Worm (Caenorhabditis elegans) whole organism, L3 larva: ENCODE results near the gene alfa-1.

Experiments
- ZK546.5 ChIP-seq: sonication (generic microtip); optimal IDR thresholded peaks from 2 replicates; lab custom pipeline; 2017; ENCODE audit warnings: missing biosample characterization, missing genetic modification characterization
- elt-2 ChIP-seq: sonication (generic microtip); optimal IDR thresholded peaks from 2 replicates; lab custom pipeline; 2016; ENCODE audit warnings: missing genetic modification reagents, mild to moderate bottlenecking, missing genetic modification characterization, missing compliant biosample characterization
- fkh-10 ChIP-seq: sonication (generic microtip); optimal IDR thresholded peaks from 2 replicates; lab custom pipeline; 2017; ENCODE audit warnings: missing biosample characterization, missing genetic modification reagents, missing genetic modification characterization
- fos-1 ChIP-seq: fragments of 150-350 bp; optimal IDR thresholded peaks from 2 replicates; lab custom pipeline; 2014; ENCODE audit warnings: missing biosample characterization, missing genetic modification characterization
- nhr-28 ChIP-seq: fragments of 150-350 bp; optimal IDR thresholded peaks from 2 replicates; lab custom pipeline; 2014; ENCODE audit warnings: missing biosample characterization, missing genetic modification characterization
- unc-39 ChIP-seq: sonication (generic microtip); optimal IDR thresholded peaks from 4 replicates; lab custom pipeline; 2017; ENCODE audit warnings: missing biosample characterization, missing genetic modification characterization
- unc-62 ChIP-seq: fragments of 150-350 bp; sonication (generic microtip); optimal IDR thresholded peaks from 4 replicates; lab custom pipeline; 2014; ENCODE audit warnings: missing biosample characterization, missing genetic modification reagents, missing genetic modification characterization
- ztf-4 ChIP-seq: fragments of 150-350 bp; optimal IDR thresholded peaks from 2 replicates; lab custom pipeline; 2014; ENCODE audit warnings: missing biosample characterization, missing genetic modification characterization

- TF ChIP-seq ZK546.5, result no peak
- TF ChIP-seq ztf-4 (tag; lab: Kevin White, UChicago), result no peak
- TF ChIP-seq unc-62 (GFP tag; lab: Kevin White, UChicago), result no peak
- no peak for TF ChIP-seq nhr-28 (tag; lab: Kevin White, UChicago)
- no peak for TF ChIP-seq elt-2 (tag; lab: Kevin White, UChicago)
- no peak for TF ChIP-seq fkh-10 (GFP tag; lab: Kevin White, UChicago)
- no peak for TF ChIP-seq fos-1 (tag; lab: Kevin White, UChicago)
- TF ChIP-seq unc-39 (tag; lab: Kevin White, UChicago), result no peak
These were observed 38.0 kb downstream of the alfa-1 start for ce11 chrII:7624272-7624671.
